Worm (Caenorhabditis elegans): Measurements from ENCODE around the gene srh-222.

The srh-222 gene

ce11 chrIV:4028177-4028576 is 48.6 kb downstream of the srh-222 start:
- TF ChIP-seq nhr-76 (tag; optimal IDR thresholded peaks at IDR 0.05), result no peak
- no peak for TF ChIP-seq nhr-237 (tag; optimal IDR thresholded peaks at IDR 0.05)
- peak; percentile 89 for TF ChIP-seq unc-120 (tag; optimal IDR thresholded peaks at IDR 0.05; ENCODE audit: poor library complexity, severe bottlenecking)
- no peak for TF ChIP-seq blmp-1 (tag; optimal IDR thresholded peaks at IDR 0.05)
- no peak for TF ChIP-seq elt-3 (tag; optimal IDR thresholded peaks at IDR 0.05)
- TF ChIP-seq lin-32 (GFP tag; optimal IDR thresholded peaks at IDR 0.05), result no peak
- no peak for TF ChIP-seq nhr-12 (tag; optimal IDR thresholded peaks at IDR 0.05)
- peak; percentile 1 for TF ChIP-seq pha-4 (tag; optimal IDR thresholded peaks at IDR 0.05)
- no peak for TF ChIP-seq ceh-43 (GFP tag; optimal IDR thresholded peaks at IDR 0.05)
- no peak for TF ChIP-seq nhr-28 (tag; optimal IDR thresholded peaks at IDR 0.05)
- TF ChIP-seq cnd-1 (tag; optimal IDR thresholded peaks at IDR 0.05), result no peak
- TF ChIP-seq unc-62 (GFP tag; optimal IDR thresholded peaks at IDR 0.05), result peak; percentile 55
- TF ChIP-seq flh-1 (GFP tag; optimal IDR thresholded peaks at IDR 0.05), result no peak
- TF ChIP-seq bed-3 (GFP tag; optimal IDR thresholded peaks at IDR 0.05), result no peak
- TF ChIP-seq ceh-83 (GFP tag; optimal IDR thresholded peaks at IDR 0.05), result no peak
- peak; percentile 10 for TF ChIP-seq drap-1 (GFP tag; optimal IDR thresholded peaks at IDR 0.05)
- no peak for TF ChIP-seq sem-2 (GFP tag; optimal IDR thresholded peaks at IDR 0.05)
- no peak for TF ChIP-seq lsy-2 (tag; optimal IDR thresholded peaks at IDR 0.05)
- TF ChIP-seq mep-1 (tag; optimal IDR thresholded peaks at IDR 0.05), result no peak
- no peak for TF ChIP-seq nhr-2 (tag; optimal IDR thresholded peaks at IDR 0.05)
- TF ChIP-seq unc-39 (tag; optimal IDR thresholded peaks at IDR 0.05), result no peak
- TF ChIP-seq lin-13 (tag; optimal IDR thresholded peaks at IDR 0.05), result no peak
- no peak for TF ChIP-seq sptf-1 (tag; optimal IDR thresholded peaks at IDR 0.05)
- TF ChIP-seq snpc-4 (tag; optimal IDR thresholded peaks at IDR 0.05), result no peak
- TF ChIP-seq ceh-39 (tag; optimal IDR thresholded peaks at IDR 0.05), result no peak
- no peak for TF ChIP-seq mab-5 (tag; optimal IDR thresholded peaks at IDR 0.05)
- no peak for TF ChIP-seq zip-8 (tag; optimal IDR thresholded peaks at IDR 0.05)
- no peak for TF ChIP-seq ces-1 (GFP tag; optimal IDR thresholded peaks at IDR 0.05)
- TF ChIP-seq M03D4.4 (tag; optimal IDR thresholded peaks at IDR 0.05), result no peak
- TF ChIP-seq ham-2 (GFP tag; optimal IDR thresholded peaks at IDR 0.05), result no peak
- no peak for TF ChIP-seq tbx-8 (GFP tag; optimal IDR thresholded peaks at IDR 0.05)
- no peak for TF ChIP-seq ztf-11 (tag; optimal IDR thresholded peaks at IDR 0.05)
- TF ChIP-seq mls-2 (tag; optimal IDR thresholded peaks at IDR 0.05), result no peak
- TF ChIP-seq hlh-1 (tag; optimal IDR thresholded peaks at IDR 0.05), result peak; percentile 21
- no peak for TF ChIP-seq elt-1 (tag; optimal IDR thresholded peaks at IDR 0.05; ENCODE audit: borderline replicate concordance, insufficient read depth)

ce11 chrIV:4029288-4029687 is 49.7 kb downstream of the srh-222 start:
- TF ChIP-seq bed-3 (GFP tag; optimal IDR thresholded peaks at IDR 0.05) (no peak), drap-1 (GFP tag; optimal IDR thresholded peaks at IDR 0.05) (no peak), snpc-4 (tag; optimal IDR thresholded peaks at IDR 0.05) (no peak), ceh-43 (GFP tag; optimal IDR thresholded peaks at IDR 0.05) (no peak), M03D4.4 (tag; optimal IDR thresholded peaks at IDR 0.05) (no peak), nhr-76 (tag; optimal IDR thresholded peaks at IDR 0.05) (no peak), pha-4 (tag; optimal IDR thresholded peaks at IDR 0.05) (no peak), zip-8 (tag; optimal IDR thresholded peaks at IDR 0.05) (no peak), sptf-1 (tag; optimal IDR thresholded peaks at IDR 0.05) (no peak), lin-13 (tag; optimal IDR thresholded peaks at IDR 0.05) (no peak), cnd-1 (tag; optimal IDR thresholded peaks at IDR 0.05) (no peak), mab-5 (tag; optimal IDR thresholded peaks at IDR 0.05) (no peak), unc-39 (tag; optimal IDR thresholded peaks at IDR 0.05) (no peak), nhr-12 (tag; optimal IDR thresholded peaks at IDR 0.05) (no peak), mls-2 (tag; optimal IDR thresholded peaks at IDR 0.05) (no peak)
